Worm (Caenorhabditis elegans): ENCODE measurements around the gene pmp-3.

Gene pmp-3

ce11 chrV:14645817-14646789 lies at the start of gene pmp-3, which contains the start of gene rfc-1 (continued):
- TF ChIP-seq F49E8.2 (tag; optimal IDR thresholded peaks at IDR 0.05; ENCODE audit: insufficient read depth) (peak; percentile 69), ztf-6 (GFP tag; IDR thresholded peaks at IDR 0.05) (no peak), mxl-1 (tag; optimal IDR thresholded peaks at IDR 0.05) (no peak), F39B2.1 (GFP tag; IDR thresholded peaks at IDR 0.05) (no peak), mes-4 (tag; optimal IDR thresholded peaks at IDR 0.05) (no peak), sptf-2 (GFP tag; optimal IDR thresholded peaks at IDR 0.05) (no peak), mcd-1 (GFP tag; IDR thresholded peaks at IDR 0.05) (peak; percentile 81), F57C9.4 (tag; optimal IDR thresholded peaks at IDR 0.05) (no peak), B0261.1 (tag; optimal IDR thresholded peaks at IDR 0.05) (no peak), dox-1 (GFP tag; IDR thresholded peaks at IDR 0.05) (peak; percentile 23; the same call in 1 of the 2 replicates), hrde-1 (tag; optimal IDR thresholded peaks at IDR 0.05; ENCODE audit: borderline replicate concordance) (no peak), attf-6 (GFP tag; IDR thresholded peaks at IDR 0.05) (no peak), repo-1 (tag; optimal IDR thresholded peaks at IDR 0.05) (no peak), ztf-28 (GFP tag; IDR thresholded peaks at IDR 0.05) (no peak), ceh-79 (tag; optimal IDR thresholded peaks at IDR 0.05) (no peak), tbx-9 (tag; optimal IDR thresholded peaks at IDR 0.05; ENCODE audit: borderline replicate concordance) (no peak), egl-44 (GFP tag; IDR thresholded peaks at IDR 0.05) (no peak), tlf-1 (GFP tag; optimal IDR thresholded peaks at IDR 0.05) (no peak), snpc-1.3 (tag; optimal IDR thresholded peaks at IDR 0.05; ENCODE audit: insufficient read depth) (peak; percentile 58), madf-6 (GFP tag; IDR thresholded peaks at IDR 0.05) (peak; percentile 88), C17E4.6 (GFP tag; IDR thresholded peaks at IDR 0.05) (no peak), Y79H2A.3 (GFP tag; conservative IDR thresholded peaks at IDR 0.05) (no peak), tbp1 (GFP tag; optimal IDR thresholded peaks at IDR 0.05) (no peak), madf-10 (tag; optimal IDR thresholded peaks at IDR 0.05) (no peak), F57A8.1 (GFP tag; optimal IDR thresholded peaks at IDR 0.05) (no peak), nhr-90 (tag; optimal IDR thresholded peaks at IDR 0.05) (no peak), F52B5.7 (tag; optimal IDR thresholded peaks at IDR 0.05) (no peak), rpc-1 (optimal IDR thresholded peaks at IDR 0.05) (no peak), rpc-1 (tag; optimal IDR thresholded peaks at IDR 0.05) (peak; percentile 6), ccch-3 (GFP tag; optimal IDR thresholded peaks at IDR 0.05) (no peak), zim-3 (tag; optimal IDR thresholded peaks at IDR 0.05) (no peak), aptf-2 (GFP tag; conservative IDR thresholded peaks at IDR 0.05) (no peak), unc-62 (GFP tag; optimal IDR thresholded peaks at IDR 0.05) (no peak), D2030.7 (GFP tag; IDR thresholded peaks at IDR 0.05) (peak; percentile 74; the same call in 1 of the 2 replicates)

ce11 chrV:14597005-14597680 lies 49.4 kb upstream of the pmp-3 start, which contains the start of gene pes-9:
Gene pes-9 (minus strand): TSS chrV:14597034.
- TF ChIP-seq xnd-1 (tag; optimal IDR thresholded peaks at IDR 0.05) (no peak), ztf-22 (GFP tag; optimal IDR thresholded peaks at IDR 0.05) (no peak), F37B4.10 (GFP tag; IDR thresholded peaks at IDR 0.05) (no peak), F22D6.2 (tag; optimal IDR thresholded peaks at IDR 0.05) (no peak), pha-4 (tag; optimal IDR thresholded peaks at IDR 0.05) (no peak), efl-1 (GFP tag; optimal IDR thresholded peaks at IDR 0.05) (peak; percentile 12), him-1 (tag; optimal IDR thresholded peaks at IDR 0.05) (no peak), aptf-3 (GFP tag; IDR thresholded peaks at IDR 0.05) (no peak), B0336.3 (GFP tag; IDR thresholded peaks at IDR 0.05) (no peak), attf-6 (GFP tag; IDR thresholded peaks at IDR 0.05) (no peak), nhr-120 (GFP tag; IDR thresholded peaks at IDR 0.05) (no peak), F33H1.4 (GFP tag; IDR thresholded peaks at IDR 0.05) (peak; percentile 78), lin-26 (GFP tag; IDR thresholded peaks at IDR 0.05) (no peak), B0261.1 (tag; optimal IDR thresholded peaks at IDR 0.05) (no peak), zim-3 (tag; optimal IDR thresholded peaks at IDR 0.05) (no peak), F57A8.1 (GFP tag; optimal IDR thresholded peaks at IDR 0.05) (no peak), lsl-1 (GFP tag; optimal IDR thresholded peaks at IDR 0.05) (peak; percentile 74), nhr-80 (tag; optimal IDR thresholded peaks at IDR 0.05) (peak; percentile 52)

All from whole organism, young adult.